Worm (Caenorhabditis elegans) whole organism, young adult: ENCODE data around the gene pigm-1.

Experiments used
- Y79H2A.3 ChIP-seq: fragments of 200-800 bp; sonication (Bioruptor generic); conservative IDR thresholded peaks from 2 replicates; pipeline ENCODE4 v1.3.6; 2022; ENCODE audit warnings: missing genetic modification reagents, missing genetic modification characterization, missing compliant biosample characterization
- bed-1 ChIP-seq: fragments of 200-800 bp; sonication (Bioruptor generic); IDR thresholded peaks from 2 replicates; pipeline ENCODE4 v1.3.6; 2022; ENCODE audit warnings: missing genetic modification reagents, missing genetic modification characterization, missing compliant biosample characterization
- dpff-1 ChIP-seq: sonication (generic microtip); optimal IDR thresholded peaks from 2 replicates; lab custom pipeline; 2017; ENCODE audit warnings: mild to moderate bottlenecking, missing genetic modification characterization, missing compliant biosample characterization
- dpl-1 ChIP-seq: fragments of 150-350 bp; optimal IDR thresholded peaks from 2 replicates; lab custom pipeline; 2014; ENCODE audit warnings: missing biosample characterization, missing genetic modification reagents, missing genetic modification characterization
- lir-1 ChIP-seq: fragments of 200-800 bp; sonication (Bioruptor generic); conservative IDR thresholded peaks from 2 replicates; pipeline ENCODE4 v1.3.6; 2022; ENCODE audit warnings: missing genetic modification reagents, missing genetic modification characterization, missing compliant biosample characterization
- pha-4 ChIP-seq: fragments of 150-350 bp; sonication (generic microtip); optimal IDR thresholded peaks from 2 replicates; lab custom pipeline; 2014; ENCODE audit warnings: missing biosample characterization, missing genetic modification reagents, missing genetic modification characterization
- rcor-1 ChIP-seq: fragments of 200-800 bp; sonication (Bioruptor generic); IDR thresholded peaks from 2 replicates; pipeline ENCODE4 v1.3.6; 2022; ENCODE audit warnings: missing genetic modification reagents, missing genetic modification characterization, missing compliant biosample characterization

ce11 chrII:11305627-11306449, 42.4 kb upstream of the pigm-1 start, which contains the start of gene rsf-1:
- TF ChIP-seq dpl-1 (GFP tag; lab: Kevin White, UChicago) (no peak), bed-1 (GFP tag; lab: Robert Waterston, UW) (no peak), dpff-1 (tag; lab: Kevin White, UChicago) (no peak), Y79H2A.3 (GFP tag; lab: Robert Waterston, UW) (no peak), pha-4 (no peak), rcor-1 (GFP tag; lab: Robert Waterston, UW) (no peak), lir-1 (GFP tag; lab: Robert Waterston, UW) (no peak)
